Worm (Caenorhabditis elegans) whole organism, dauer: ENCODE data around the gene F13D2.1.

ENCODE experiments used
- unc-62 ChIP-seq: sonication (generic microtip); optimal IDR thresholded peaks from 2 replicates; lab custom pipeline; 2017; ENCODE audit warnings: missing biosample characterization, missing genetic modification reagents, missing genetic modification characterization

The F13D2.1 gene

DNA sequence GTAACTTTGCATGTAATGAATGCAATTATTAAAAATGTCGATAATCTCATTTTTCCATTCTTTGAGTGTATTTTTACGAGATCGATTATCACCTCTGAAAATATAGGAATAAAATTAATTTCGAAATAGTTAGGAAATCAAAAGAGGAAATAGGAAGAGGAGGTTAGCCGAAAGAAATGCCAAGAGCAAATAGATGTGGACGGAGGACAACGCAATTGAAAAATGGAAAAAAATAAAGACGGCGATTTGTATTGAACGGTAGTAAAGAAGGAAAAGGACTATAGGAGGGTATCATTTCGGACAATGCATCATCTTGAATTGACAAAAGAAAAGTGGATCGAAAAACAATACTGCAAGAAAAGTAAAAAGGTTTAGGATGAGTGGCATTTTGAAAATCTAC lies at the start of gene F13D2.1:
TSS of gene F13D2.1 (minus strand) at position 101 of the 400 bp plus-strand sequence.
- no peak for TF ChIP-seq unc-62 (GFP tag; lab: Kevin White, UChicago)

DNA sequence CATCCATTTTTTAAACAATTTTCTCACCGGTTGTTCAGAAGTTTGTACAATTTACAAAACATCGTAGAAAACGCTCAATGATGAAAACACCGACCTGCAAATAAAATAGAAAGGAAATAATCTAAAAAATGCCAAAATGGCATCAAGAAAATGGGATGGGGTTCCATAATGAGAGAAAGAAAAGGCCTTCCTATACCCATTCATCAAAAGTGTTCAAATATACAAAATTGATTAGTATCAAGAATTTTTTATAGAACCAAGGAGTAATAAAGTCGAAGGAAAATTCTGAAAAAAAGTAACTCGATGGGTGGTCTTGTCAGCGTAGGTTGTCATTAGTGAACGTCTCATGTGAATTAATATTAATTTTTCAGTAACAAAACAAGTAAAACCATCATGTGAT lies 37.2 kb upstream of the F13D2.1 start, which contains the start of gene C34F6.12:
TSS of gene C34F6.12 (minus strand) at position 101 of the 400 bp plus-strand sequence.
- no peak for TF ChIP-seq unc-62 (GFP tag; lab: Kevin White, UChicago)

DNA sequence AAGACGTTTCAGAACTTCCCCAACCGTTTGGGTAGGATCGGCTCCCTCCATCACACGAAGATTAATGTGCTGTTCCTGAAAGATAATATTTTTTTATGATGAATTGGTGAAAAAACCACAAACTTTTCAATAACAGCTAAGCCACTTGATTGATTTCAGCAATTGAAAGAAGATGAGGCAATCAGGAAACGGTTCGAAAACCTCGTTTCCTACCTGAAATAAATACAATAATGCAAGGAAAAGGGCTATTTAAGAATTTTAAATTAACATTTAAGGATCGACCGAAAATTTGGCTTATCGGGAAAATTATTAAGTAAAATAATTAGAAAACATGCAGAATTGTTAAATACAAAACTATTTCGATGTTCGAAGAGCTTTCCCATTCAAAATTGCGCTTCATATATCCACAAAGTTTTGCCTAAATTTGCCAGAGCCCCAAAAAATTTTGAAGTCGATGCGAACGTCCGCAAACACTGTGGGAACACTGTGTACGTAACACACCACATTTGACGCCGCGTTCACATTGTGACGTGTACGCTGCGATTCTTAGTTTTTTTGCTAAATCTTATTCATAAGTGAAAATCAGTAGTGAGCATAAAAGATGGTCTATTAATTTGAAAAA lies 33.3 kb upstream of the F13D2.1 start, which contains the start of gene C34F6.9:
TSS of gene C34F6.9 (minus strand) at position 51 of the 622 bp plus-strand sequence.
- no peak for TF ChIP-seq unc-62 (GFP tag; lab: Kevin White, UChicago)

ce11 chrX:11215420-11216050 lies 26.1 kb upstream of the F13D2.1 start, which contains the start of the genes C34F6.7 and idh-2:
Gene C34F6.7 (minus strand): TSS chrX:11215470.
Gene idh-2 (plus strand): TSS chrX:11216000.
- TF ChIP-seq unc-62 (GFP tag; lab: Kevin White, UChicago): no peak

ce11 chrX:11211360-11211759 lies 21.9 kb upstream of the F13D2.1 start:
- no peak for TF ChIP-seq unc-62 (GFP tag; lab: Kevin White, UChicago)

DNA sequence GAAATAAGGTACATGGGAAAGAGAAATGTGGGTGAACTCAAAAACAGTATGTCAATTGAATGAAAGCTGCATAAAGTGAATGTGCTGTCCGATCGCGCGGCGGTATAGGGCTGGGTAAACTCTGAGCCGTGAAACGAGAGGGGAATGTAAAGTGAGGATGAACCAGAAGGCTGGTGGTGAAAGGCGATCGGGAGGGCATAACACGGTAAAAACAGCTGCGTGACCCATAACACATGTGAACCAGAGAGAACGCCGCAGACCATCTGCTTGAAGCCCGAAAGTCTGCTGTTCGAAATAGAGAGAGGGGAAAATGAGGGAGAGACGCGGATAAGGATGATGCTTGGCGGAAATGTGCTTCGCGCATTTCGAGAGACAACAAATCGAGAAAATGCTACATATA lies 21.0 kb upstream of the F13D2.1 start:
- no peak for TF ChIP-seq unc-62 (GFP tag; lab: Kevin White, UChicago)

DNA sequence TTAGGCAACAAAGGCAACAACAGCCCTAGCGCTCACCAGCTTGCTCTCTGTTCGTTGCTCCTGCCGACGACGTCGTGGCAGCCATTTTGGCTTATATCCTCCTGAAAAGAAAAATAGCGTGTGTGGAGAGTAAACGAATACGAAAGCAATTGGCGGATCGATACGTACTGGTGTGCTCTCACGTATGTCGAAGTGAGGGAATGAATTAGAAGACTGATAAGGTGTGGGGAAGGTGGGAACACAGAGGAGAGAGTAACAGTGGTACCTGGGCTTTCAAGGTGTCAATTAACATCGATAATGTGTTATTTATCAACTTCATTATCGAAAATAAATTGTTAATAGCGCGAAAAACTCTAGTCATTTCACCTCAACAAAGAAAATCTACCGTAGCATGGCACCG lies 19.4 kb upstream of the F13D2.1 start, which contains the start of gene C34F6.5:
TSS of gene C34F6.5 (minus strand) at position 101 of the 400 bp plus-strand sequence.
- TF ChIP-seq unc-62 (GFP tag; lab: Kevin White, UChicago): no peak

DNA sequence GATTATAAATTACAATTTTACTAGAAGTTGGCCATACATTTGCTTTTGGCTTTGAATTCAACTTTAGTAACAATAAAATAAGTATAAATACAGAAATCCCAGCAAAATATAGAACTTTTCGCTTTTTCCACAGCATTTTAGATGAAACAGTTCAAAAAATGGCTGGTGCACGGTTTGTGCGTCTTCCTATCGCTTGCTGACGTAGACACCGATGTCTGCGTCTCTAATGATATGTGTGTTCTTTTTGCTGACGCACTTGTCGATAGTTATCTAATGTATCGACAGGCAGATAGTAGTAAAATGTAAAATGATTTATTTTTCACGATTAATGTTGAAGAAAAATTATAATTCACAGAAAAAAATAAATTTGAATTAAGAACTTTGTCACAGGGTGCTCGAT lies 17.5 kb upstream of the F13D2.1 start, which contains the start of gene hst-2:
TSS of gene hst-2 (minus strand) at position 203 of the 400 bp plus-strand sequence.
- no peak for TF ChIP-seq unc-62 (GFP tag; lab: Kevin White, UChicago)

DNA sequence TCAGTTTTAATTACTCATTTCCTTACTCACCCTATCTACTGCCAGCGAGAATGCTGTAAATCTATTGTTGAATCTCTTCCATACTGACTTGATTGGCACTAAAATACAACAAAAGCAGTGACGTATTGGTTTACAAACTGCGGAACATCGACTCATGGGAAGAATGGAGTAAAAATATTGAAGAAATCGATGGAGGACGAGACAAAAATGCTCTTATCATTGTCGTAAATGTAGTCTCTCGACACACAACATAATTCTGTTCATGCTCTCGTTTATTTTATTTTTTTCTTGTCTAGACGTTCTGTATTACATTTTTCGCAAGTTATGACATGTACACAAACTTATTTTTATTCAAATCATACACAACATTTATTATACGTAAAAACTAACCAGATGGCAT lies 14.4 kb upstream of the F13D2.1 start, which contains the start of gene C34F6.11:
TSS of gene C34F6.11 (minus strand) at position 160 of the 400 bp plus-strand sequence.
- no peak for TF ChIP-seq unc-62 (GFP tag; lab: Kevin White, UChicago)

- no peak for TF ChIP-seq unc-62 (GFP tag; lab: Kevin White, UChicago)
Observed at ce11 chrX:11201165-11201564, 11.8 kb upstream of the F13D2.1 start, which contains the start of gene col-179. Gene col-179 (plus strand): TSS chrX:11201465.

- TF ChIP-seq unc-62 (GFP tag; lab: Kevin White, UChicago): no peak
Observed at ce11 chrX:11199155-11199554, 9.7 kb upstream of the F13D2.1 start, which contains the start of gene col-178. Gene col-178 (plus strand): TSS chrX:11199455.

DNA sequence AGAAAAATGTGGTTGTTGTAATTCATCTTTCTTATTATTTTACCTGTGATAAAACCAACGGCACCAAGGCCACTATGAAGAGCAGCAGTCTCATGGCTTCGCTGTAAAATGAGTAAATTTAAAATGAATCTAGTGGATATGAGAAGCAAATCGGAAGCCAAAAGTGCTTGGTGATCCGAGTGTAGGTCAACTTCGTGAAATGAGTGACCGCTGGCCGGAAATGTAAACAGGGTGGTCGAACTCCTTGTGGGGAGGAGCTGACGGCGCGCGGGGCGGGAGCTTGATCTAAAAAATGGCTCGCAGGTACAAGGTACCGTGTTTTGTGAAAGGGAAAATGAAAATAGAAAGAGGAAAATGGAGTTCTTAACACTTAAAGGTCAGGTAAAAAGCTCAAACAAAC lies 7.3 kb upstream of the F13D2.1 start, which contains the start of gene C34F6.1:
TSS of gene C34F6.1 (minus strand) at position 101 of the 400 bp plus-strand sequence.
- no peak for TF ChIP-seq unc-62 (GFP tag; lab: Kevin White, UChicago)

ce11 chrX:11193670-11194069 lies 4.3 kb upstream of the F13D2.1 start:
- no peak for TF ChIP-seq unc-62 (GFP tag; lab: Kevin White, UChicago)

DNA sequence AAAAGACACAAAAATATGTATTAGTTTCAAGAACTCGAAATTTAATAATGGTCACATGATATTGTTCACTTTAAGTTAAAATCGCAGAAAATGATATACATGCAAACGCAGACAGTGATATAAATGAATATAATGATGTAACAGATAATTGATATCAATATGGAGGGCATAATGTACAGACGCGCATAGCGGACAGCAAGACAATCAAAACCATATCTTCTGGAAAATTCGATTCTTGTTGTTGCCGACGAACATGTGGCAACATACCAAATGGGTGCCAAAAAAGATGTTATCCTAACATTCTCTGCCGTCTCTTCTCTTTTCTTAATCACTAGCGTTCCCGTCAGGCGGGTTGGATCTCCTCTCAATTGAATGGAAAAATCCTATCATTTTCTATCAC lies 1.0 kb upstream of the F13D2.1 start:
- TF ChIP-seq unc-62 (GFP tag; lab: Kevin White, UChicago): no peak

DNA sequence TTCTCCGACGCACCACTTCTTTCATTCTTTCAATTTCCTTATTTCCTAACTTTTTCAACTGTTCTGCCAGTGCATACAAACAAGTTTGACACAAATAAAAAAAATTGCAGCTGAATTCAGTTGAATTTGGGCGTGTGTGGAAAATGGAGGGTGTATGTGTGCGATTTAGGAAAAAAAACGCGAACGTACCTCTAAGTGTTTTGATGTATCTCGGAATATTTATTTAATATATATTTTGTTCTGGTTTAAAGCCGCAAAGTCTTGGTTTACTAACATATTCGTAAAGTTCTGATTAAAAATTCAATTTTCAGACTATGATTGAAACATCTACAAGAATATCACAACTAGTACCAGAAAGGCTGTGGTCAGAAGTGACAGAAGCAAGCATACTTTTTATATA lies 3.9 kb downstream of the F13D2.1 start, which contains the start of gene gnrr-7:
TSS of gene gnrr-7 (plus strand) at position 301 of the 400 bp plus-strand sequence.
- TF ChIP-seq unc-62 (GFP tag; lab: Kevin White, UChicago): no peak

ce11 chrX:11178599-11178998 lies 10.8 kb downstream of the F13D2.1 start, which contains the start of gene gnrr-6:
Gene gnrr-6 (plus strand): TSS chrX:11178899.
- no peak for TF ChIP-seq unc-62 (GFP tag; lab: Kevin White, UChicago)
